Worm (Caenorhabditis elegans): ENCODE results near the gene srh-75.

srh-75 gene

ce11 chrV:11059180-11059579 is 2.2 kb upstream of the srh-75 start, which contains the start of gene T04C12.1:
T04C12.1 (minus strand) TSS chrV:11059269.
- peak; percentile 13 for TF ChIP-seq nhr-90 (tag; optimal IDR thresholded peaks at IDR 0.05; ENCODE audit: poor library complexity)
- TF ChIP-seq swsn-7 (tag; optimal IDR thresholded peaks at IDR 0.05), result no peak
- no peak for TF ChIP-seq C04F5.9 (tag; optimal IDR thresholded peaks at IDR 0.05)
- TF ChIP-seq nhr-85 (tag), result peak; percentile 13
- TF ChIP-seq nhr-19 (GFP tag; conservative IDR thresholded peaks at IDR 0.05), result 0 out of 2 replicates have a peak, but pooled peaks have one; percentile 13
- TF ChIP-seq elt-2 (tag; optimal IDR thresholded peaks at IDR 0.05), result peak; percentile 4
- TF ChIP-seq nhr-71 (tag; optimal IDR thresholded peaks at IDR 0.05), result peak; percentile 19
- TF ChIP-seq ets-5 (GFP tag; IDR thresholded peaks at IDR 0.05), result no peak
- TF ChIP-seq elt-3 (tag; optimal IDR thresholded peaks at IDR 0.05), result no peak
- no peak for TF ChIP-seq fkh-10 (GFP tag; optimal IDR thresholded peaks at IDR 0.05)
- peak; percentile 61 for TF ChIP-seq ama-1 (optimal IDR thresholded peaks at IDR 0.05)

ce11 chrV:11056484-11056883 is 459 bp downstream of the srh-75 start:
- TF ChIP-seq nhr-85 (tag) (no peak), sptf-1 (tag; optimal IDR thresholded peaks at IDR 0.05) (no peak), tbx-2 (tag; optimal IDR thresholded peaks at IDR 0.05) (no peak), unc-130 (tag; optimal IDR thresholded peaks at IDR 0.05) (no peak), ceh-82 (tag; optimal IDR thresholded peaks at IDR 0.05) (no peak), egl-13 (tag; optimal IDR thresholded peaks at IDR 0.05) (no peak), rnt-1 (tag; optimal IDR thresholded peaks at IDR 0.05) (no peak), pag-3 (tag; optimal IDR thresholded peaks at IDR 0.05; ENCODE audit: borderline replicate concordance, insufficient read depth) (no peak), C04F5.9 (tag; optimal IDR thresholded peaks at IDR 0.05) (no peak)

ce11 chrV:11053827-11054226 is 3.1 kb downstream of the srh-75 start, which contains the start of gene T04C12.7:
T04C12.7 (plus strand) TSS chrV:11054127.
- TF ChIP-seq aha-1 (tag; optimal IDR thresholded peaks at IDR 0.05), result no peak
- TF ChIP-seq snpc-4 (tag; optimal IDR thresholded peaks at IDR 0.05), result no peak
- no peak for TF ChIP-seq pag-3 (tag; optimal IDR thresholded peaks at IDR 0.05; ENCODE audit: borderline replicate concordance, insufficient read depth)
- TF ChIP-seq swsn-7 (tag; optimal IDR thresholded peaks at IDR 0.05), result no peak
- TF ChIP-seq egl-13 (tag; optimal IDR thresholded peaks at IDR 0.05), result no peak
- TF ChIP-seq nhr-90 (tag; optimal IDR thresholded peaks at IDR 0.05; ENCODE audit: poor library complexity), result no peak
- no peak for TF ChIP-seq Y116A8C.19 (tag; optimal IDR thresholded peaks at IDR 0.05; ENCODE audit: borderline replicate concordance)
- no peak for TF ChIP-seq fkh-10 (GFP tag; optimal IDR thresholded peaks at IDR 0.05)
- no peak for TF ChIP-seq C16A3.4 (tag; optimal IDR thresholded peaks at IDR 0.05)
- no peak for TF ChIP-seq fkh-4 (tag; optimal IDR thresholded peaks at IDR 0.05; ENCODE audit: borderline replicate concordance)
- no peak for TF ChIP-seq ztf-4 (tag; optimal IDR thresholded peaks at IDR 0.05)
- no peak for TF ChIP-seq xbp-1 (tag; optimal IDR thresholded peaks at IDR 0.05)
- no peak for TF ChIP-seq mdl-1 (tag; optimal IDR thresholded peaks at IDR 0.05)
- no peak for TF ChIP-seq ceh-63 (GFP tag; optimal IDR thresholded peaks at IDR 0.05)
- TF ChIP-seq pax-3 (tag; optimal IDR thresholded peaks at IDR 0.05), result no peak
- no peak for TF ChIP-seq ceh-88 (GFP tag; IDR thresholded peaks at IDR 0.05)
- TF ChIP-seq C34B4.2 (tag; optimal IDR thresholded peaks at IDR 0.05), result no peak
- no peak for TF ChIP-seq mab-9 (GFP tag; IDR thresholded peaks at IDR 0.05)
- no peak for TF ChIP-seq unc-30 (tag; optimal IDR thresholded peaks at IDR 0.05)
- no peak for TF ChIP-seq fkh-8 (tag; optimal IDR thresholded peaks at IDR 0.05)

- TF ChIP-seq nhr-71 (tag; optimal IDR thresholded peaks at IDR 0.05), result peak; percentile 13
- TF ChIP-seq unc-86 (tag; optimal IDR thresholded peaks at IDR 0.05), result no peak
- TF ChIP-seq rnt-1 (tag; optimal IDR thresholded peaks at IDR 0.05), result no peak
These were observed 5.0 kb downstream of the srh-75 start, which contains the start of gene T04C12.33 for ce11 chrV:11051921-11052320. T04C12.33 (plus strand) TSS chrV:11052221.

- no peak for TF ChIP-seq grh-1 (GFP tag; IDR thresholded peaks at IDR 0.05)
- no peak for TF ChIP-seq ces-1 (GFP tag; optimal IDR thresholded peaks at IDR 0.05)
- TF ChIP-seq ceh-8 (GFP tag; optimal IDR thresholded peaks at IDR 0.05), result no peak
- no peak for TF ChIP-seq alr-1 (tag; optimal IDR thresholded peaks at IDR 0.05; ENCODE audit: borderline replicate concordance)
- no peak for TF ChIP-seq swsn-7 (tag; optimal IDR thresholded peaks at IDR 0.05)
- TF ChIP-seq F16B12.6 (tag; optimal IDR thresholded peaks at IDR 0.05), result no peak
- TF ChIP-seq hlh-4 (tag; optimal IDR thresholded peaks at IDR 0.05), result no peak
- no peak for TF ChIP-seq zip-4 (GFP tag; optimal IDR thresholded peaks at IDR 0.05)
- TF ChIP-seq elt-3 (tag; optimal IDR thresholded peaks at IDR 0.05), result no peak
- no peak for TF ChIP-seq snu-23 (GFP tag; optimal IDR thresholded peaks at IDR 0.05)
- no peak for TF ChIP-seq mdl-1 (tag; optimal IDR thresholded peaks at IDR 0.05)
- TF ChIP-seq aha-1 (tag; optimal IDR thresholded peaks at IDR 0.05), result no peak
- no peak for TF ChIP-seq egl-13 (tag; optimal IDR thresholded peaks at IDR 0.05)
- no peak for TF ChIP-seq sptf-1 (tag; optimal IDR thresholded peaks at IDR 0.05)
- TF ChIP-seq ceh-63 (GFP tag; optimal IDR thresholded peaks at IDR 0.05), result no peak
- no peak for TF ChIP-seq skn-1 (tag; optimal IDR thresholded peaks at IDR 0.05)
- no peak for TF ChIP-seq elt-2 (tag; optimal IDR thresholded peaks at IDR 0.05)
These were observed 8.3 kb downstream of the srh-75 start, which contains the start of gene srh-74 for ce11 chrV:11048678-11049077. srh-74 (minus strand) TSS chrV:11048778.
